Worm (Caenorhabditis elegans) whole organism, late embryonic: ENCODE results near the gene lron-2.

Experiments used
- K09A11.1 ChIP-seq: sonication (generic microtip); optimal IDR thresholded peaks from 2 replicates; lab custom pipeline; 2017; ENCODE audit warnings: antibody characterized with exemption, mild to moderate bottlenecking, missing genetic modification characterization, missing compliant biosample characterization; ENCODE audit not compliant: insufficient read depth
- ceh-19 ChIP-seq: fragments of 200-800 bp; sonication (Bioruptor generic); optimal IDR thresholded peaks from 2 replicates; lab custom pipeline; 2018; ENCODE audit warnings: mild to moderate bottlenecking, missing genetic modification characterization, missing compliant biosample characterization
- ceh-30 ChIP-seq: fragments of 150-350 bp; optimal IDR thresholded peaks from 2 replicates; lab custom pipeline; 2014; ENCODE audit warnings: missing biosample characterization, missing genetic modification characterization
- ceh-9 ChIP-seq: sonication (generic microtip); optimal IDR thresholded peaks from 2 replicates; lab custom pipeline; 2016; ENCODE audit warnings: mild to moderate bottlenecking, missing genetic modification characterization, inconsistent platforms, missing compliant biosample characterization
- elt-2 ChIP-seq: sonication (generic microtip); optimal IDR thresholded peaks from 2 replicates; lab custom pipeline; 2016; ENCODE audit warnings: missing genetic modification reagents, missing genetic modification characterization, missing compliant biosample characterization
- elt-4 ChIP-seq: sonication (generic microtip); optimal IDR thresholded peaks from 2 replicates; lab custom pipeline; 2016; ENCODE audit warnings: missing genetic modification characterization, missing compliant biosample characterization
- eyg-1 ChIP-seq: sonication (generic microtip); optimal IDR thresholded peaks from 2 replicates; lab custom pipeline; 2016; ENCODE audit warnings: missing genotype, missing genetic modification characterization, missing compliant biosample characterization
- fkh-10 ChIP-seq: fragments of 150-350 bp; optimal IDR thresholded peaks from 2 replicates; lab custom pipeline; 2014; ENCODE audit warnings: missing biosample characterization, missing genetic modification reagents, missing genetic modification characterization
- gmeb-2 ChIP-seq: sonication (generic microtip); optimal IDR thresholded peaks from 2 replicates; lab custom pipeline; 2016; ENCODE audit warnings: missing genetic modification characterization, inconsistent platforms, missing compliant biosample characterization
- pag-3 ChIP-seq: sonication (generic microtip); optimal IDR thresholded peaks from 2 replicates; lab custom pipeline; 2016; ENCODE audit warnings: missing compliant biosample characterization, missing genetic modification characterization, borderline replicate concordance
- pha-4 ChIP-seq: fragments of 150-350 bp; optimal IDR thresholded peaks from 2 replicates; lab custom pipeline; 2018; ENCODE audit warnings: missing biosample characterization, missing genetic modification reagents, missing genetic modification characterization
- tbx-2 ChIP-seq: sonication (generic microtip); optimal IDR thresholded peaks from 2 replicates; lab custom pipeline; 2016; ENCODE audit warnings: missing genetic modification characterization, missing compliant biosample characterization
- tbx-7 ChIP-seq: sonication (generic microtip); optimal IDR thresholded peaks from 2 replicates; lab custom pipeline; 2016; ENCODE audit warnings: missing genotype, missing genetic modification characterization, missing compliant biosample characterization

DNA sequence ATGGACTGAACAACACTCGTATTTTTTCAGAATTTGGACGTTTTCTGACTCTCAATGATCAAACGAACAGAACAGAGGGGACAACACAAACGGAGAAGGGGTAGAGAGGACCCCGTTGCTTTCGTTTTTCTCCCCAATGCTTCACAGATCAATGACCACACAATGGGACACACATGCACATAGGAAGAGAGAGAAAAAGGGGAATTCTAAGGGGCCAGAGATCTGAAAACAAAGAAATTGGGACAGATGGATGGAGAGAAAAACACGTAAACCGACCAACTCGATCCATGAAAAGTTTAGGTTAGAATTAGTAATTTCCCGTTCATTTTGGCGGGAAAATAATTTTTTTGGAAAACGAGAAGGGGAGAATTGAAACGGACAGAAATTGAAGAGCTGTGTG lies 16.9 kb downstream of the lron-2 start:
- TF ChIP-seq fkh-10 (GFP tag; lab: Kevin White, UChicago), result no peak
- TF ChIP-seq elt-2 (tag; lab: Kevin White, UChicago), result no peak
- no peak for TF ChIP-seq K09A11.1 (tag; lab: Kevin White, UChicago)
- peak; percentile 7 for TF ChIP-seq tbx-2 (tag; lab: Kevin White, UChicago)
- TF ChIP-seq elt-4 (tag; lab: Kevin White, UChicago), result no peak
- no peak for TF ChIP-seq ceh-30 (tag; lab: Kevin White, UChicago)
- TF ChIP-seq ceh-9 (tag; lab: Kevin White, UChicago), result no peak
- no peak for TF ChIP-seq ceh-19 (GFP tag; lab: Kevin White, UChicago)
- no peak for TF ChIP-seq gmeb-2 (tag; lab: Kevin White, UChicago)
- TF ChIP-seq pha-4, result no peak
- TF ChIP-seq tbx-7 (tag; lab: Kevin White, UChicago), result no peak
- no peak for TF ChIP-seq eyg-1
- no peak for TF ChIP-seq pag-3 (tag; lab: Kevin White, UChicago)
